ENCODE assay signal across 1 fruit fly cellular context in the genomic region with DNA sequence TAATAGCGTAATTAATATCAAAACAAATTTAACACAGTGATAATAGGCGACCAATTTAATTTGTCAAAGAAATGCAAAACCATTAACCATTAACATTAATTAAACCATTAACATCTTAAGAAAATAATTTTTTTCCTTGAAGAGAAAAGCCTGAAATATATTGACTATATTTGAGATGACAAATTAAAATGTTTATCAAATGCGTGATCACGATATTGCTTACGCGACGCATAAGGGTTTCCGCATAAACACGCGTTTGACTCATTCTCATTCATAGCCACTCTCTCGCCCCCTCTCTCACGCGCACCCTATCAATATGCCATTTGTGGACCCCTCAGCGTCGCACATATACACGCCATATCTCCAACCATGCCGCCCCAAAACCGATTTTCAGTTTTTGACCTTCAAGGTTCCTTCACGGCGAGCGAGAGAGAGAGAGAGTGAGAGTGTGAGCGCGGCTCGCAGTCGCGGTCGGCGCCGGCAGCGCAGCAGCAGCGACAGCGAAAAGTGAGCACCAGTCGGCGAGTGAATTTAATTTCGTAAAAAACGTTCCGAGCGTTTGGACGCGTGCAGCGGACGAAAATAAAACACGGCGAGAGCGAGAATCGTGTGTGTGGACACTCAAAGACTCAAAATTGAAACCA.
TF ChIP-seq lines count a peak whose summit lies in the region.

A gene (plus strand): TSS at position 317 of the 644 bp plus-strand sequence.

TF ChIP-seq in whole organism, embryonic, 481 proteins besides CTCF, POLR2A, EP300 and RAD21 (continued from another document and continues in another):
- peak; percentile 82 for TF ChIP-seq pnt (GFP tag; optimal IDR thresholded peaks at IDR 0.05; lab: Kevin White, UChicago)
- TF ChIP-seq CG17912 (GFP tag; optimal IDR thresholded peaks at IDR 0.05; lab: Kevin White, UChicago) = peak; percentile 75
- peak; percentile 92 for TF ChIP-seq sd (tag; optimal IDR thresholded peaks at IDR 0.05; lab: Kevin White, UChicago)
- peak; percentile 94 for TF ChIP-seq so (GFP tag; IDR thresholded peaks at IDR 0.05; lab: Robert Waterston, UW)
- peak; percentile 95 for TF ChIP-seq twi (tag; optimal IDR thresholded peaks at IDR 0.05; lab: Kevin White, UChicago)
- TF ChIP-seq gt (GFP tag; IDR thresholded peaks at IDR 0.05; lab: Robert Waterston, UW) = peak; percentile 82
- peak in 1 of 2 experiments; percentile 99 for TF ChIP-seq Eip74EF (GFP tag; optimal IDR thresholded peaks at IDR 0.05; lab: Kevin White, UChicago)
- peak; percentile 92 for TF ChIP-seq Xbp1 (GFP tag; optimal IDR thresholded peaks at IDR 0.05; lab: Kevin White, UChicago)
- peak; percentile 84 for TF ChIP-seq ranshi (GFP tag; IDR thresholded peaks at IDR 0.05; lab: Robert Waterston, UW)
- TF ChIP-seq E2f2 (GFP tag; IDR thresholded peaks at IDR 0.05; lab: Robert Waterston, UW) = peak; percentile 77
- TF ChIP-seq CG14860 (GFP tag; IDR thresholded peaks at IDR 0.05; lab: Robert Waterston, UW; ENCODE audit: partially characterized antibody) = no peak
- TF ChIP-seq CG9932 (GFP tag; IDR thresholded peaks at IDR 0.05; lab: Robert Waterston, UW) = peak; percentile 85
- peak; percentile 92 for TF ChIP-seq mam (GFP tag; optimal IDR thresholded peaks at IDR 0.05; lab: Kevin White, UChicago)
- no peak for TF ChIP-seq knrl (GFP tag; IDR thresholded peaks at IDR 0.05; lab: Robert Waterston, UW; ENCODE audit: partially characterized antibody)
- TF ChIP-seq CG18764 (GFP tag; optimal IDR thresholded peaks at IDR 0.05; lab: Kevin White, UChicago) = peak; percentile 82
- peak; percentile 98 for TF ChIP-seq dmrt99B (tag; optimal IDR thresholded peaks at IDR 0.05; lab: Kevin White, UChicago)
- TF ChIP-seq Hr39 (optimal IDR thresholded peaks at IDR 0.05; lab: Kevin White, UChicago) = no peak
- no peak for TF ChIP-seq D (optimal IDR thresholded peaks at IDR 0.05; lab: Kevin White, UChicago)
- TF ChIP-seq D (GFP tag; optimal IDR thresholded peaks at IDR 0.05; lab: Kevin White, UChicago) = peak; percentile 95
- TF ChIP-seq chn (GFP tag; optimal IDR thresholded peaks at IDR 0.05; lab: Kevin White, UChicago) = peak; percentile 90
- TF ChIP-seq dimm (GFP tag; IDR thresholded peaks at IDR 0.05; lab: Robert Waterston, UW) = peak; percentile 80
- TF ChIP-seq unc-4 (GFP tag; IDR thresholded peaks at IDR 0.05; lab: Robert Waterston, UW; ENCODE audit: partially characterized antibody) = peak; percentile 53
- peak; percentile 96 for TF ChIP-seq CG13624 (GFP tag; optimal IDR thresholded peaks at IDR 0.05; lab: Kevin White, UChicago)
- TF ChIP-seq pan (optimal IDR thresholded peaks at IDR 0.05; lab: Kevin White, UChicago) = no peak
- peak in 1 of 2 experiments; percentile 92 for TF ChIP-seq pan (GFP tag; optimal IDR thresholded peaks at IDR 0.05 in 1 of 2, IDR thresholded peaks at IDR 0.05 in 1 of 2)
- TF ChIP-seq Mad (GFP tag; optimal IDR thresholded peaks at IDR 0.05; lab: Kevin White, UChicago) = peak; percentile 92
- TF ChIP-seq CG11696 (GFP tag; IDR thresholded peaks at IDR 0.05; lab: Robert Waterston, UW) = peak; percentile 69
- TF ChIP-seq nmo (GFP tag; optimal IDR thresholded peaks at IDR 0.05; lab: Kevin White, UChicago) = peak; percentile 99
- TF ChIP-seq CG12769 (tag; optimal IDR thresholded peaks at IDR 0.05; lab: Kevin White, UChicago) = peak; percentile 94
- TF ChIP-seq Rx (GFP tag; IDR thresholded peaks at IDR 0.05; lab: Robert Waterston, UW) = peak; percentile 76
- peak; percentile 98 for TF ChIP-seq B-H2 (GFP tag; optimal IDR thresholded peaks at IDR 0.05; lab: Kevin White, UChicago)
- TF ChIP-seq CG5953 (GFP tag; IDR thresholded peaks at IDR 0.05; lab: Robert Waterston, UW) = peak; percentile 88
- TF ChIP-seq tll (GFP tag; optimal IDR thresholded peaks at IDR 0.05; lab: Kevin White, UChicago) = peak in 1 of 2 experiments; percentile 52
- peak; percentile 88 for TF ChIP-seq CG2875 (GFP tag; optimal IDR thresholded peaks at IDR 0.05; lab: Kevin White, UChicago)
- TF ChIP-seq phol (tag; optimal IDR thresholded peaks at IDR 0.05; lab: Kevin White, UChicago) = peak; percentile 97
- TF ChIP-seq CG12104 (GFP tag; optimal IDR thresholded peaks at IDR 0.05; lab: Kevin White, UChicago) = peak; percentile 96
- peak; percentile 96 for TF ChIP-seq CG17361 (GFP tag; IDR thresholded peaks at IDR 0.05; lab: Robert Waterston, UW)
- peak; percentile 60 for TF ChIP-seq CG4617 (GFP tag; optimal IDR thresholded peaks at IDR 0.05; lab: Kevin White, UChicago; ENCODE audit: borderline replicate concordance)
- TF ChIP-seq Camta (GFP tag; optimal IDR thresholded peaks at IDR 0.05; lab: Kevin White, UChicago) = peak; percentile 95
- TF ChIP-seq Atf-2 (GFP tag; optimal IDR thresholded peaks at IDR 0.05; lab: Kevin White, UChicago) = peak; percentile 91
- TF ChIP-seq wor (GFP tag; IDR thresholded peaks at IDR 0.05; lab: Robert Waterston, UW) = peak; percentile 85
- peak; percentile 73 for TF ChIP-seq CG7987 (GFP tag; optimal IDR thresholded peaks at IDR 0.05; lab: Kevin White, UChicago)
- peak; percentile 90 for TF ChIP-seq Awh (GFP tag; IDR thresholded peaks at IDR 0.05; lab: Robert Waterston, UW)
- TF ChIP-seq hth (optimal IDR thresholded peaks at IDR 0.05; lab: Kevin White, UChicago) = no peak
- TF ChIP-seq Hmr (GFP tag; optimal IDR thresholded peaks at IDR 0.05; lab: Kevin White, UChicago) = peak; percentile 99
- peak; percentile 61; the same call in 1 of the 2 replicates for TF ChIP-seq CG10321 (GFP tag; IDR thresholded peaks at IDR 0.05; lab: Robert Waterston, UW)
- TF ChIP-seq dati (GFP tag; IDR thresholded peaks at IDR 0.05; lab: Robert Waterston, UW) = peak; percentile 73
- TF ChIP-seq CG17186 (GFP tag; optimal IDR thresholded peaks at IDR 0.05; lab: Kevin White, UChicago) = peak; percentile 75
- peak; percentile 81 for TF ChIP-seq CG8944 (GFP tag; optimal IDR thresholded peaks at IDR 0.05; lab: Kevin White, UChicago)
- TF ChIP-seq CG12659 (GFP tag; optimal IDR thresholded peaks at IDR 0.05; lab: Kevin White, UChicago) = peak; percentile 98
- TF ChIP-seq CG8281 (tag; optimal IDR thresholded peaks at IDR 0.05; lab: Kevin White, UChicago) = peak; percentile 89
- peak; percentile 83 for TF ChIP-seq Hr3 (GFP tag; optimal IDR thresholded peaks at IDR 0.05; lab: Kevin White, UChicago)
- TF ChIP-seq CHES-1-like (GFP tag; optimal IDR thresholded peaks at IDR 0.05; lab: Kevin White, UChicago) = peak; percentile 95
- peak; percentile 99 for TF ChIP-seq CG10147 (GFP tag; optimal IDR thresholded peaks at IDR 0.05; lab: Kevin White, UChicago)
- peak; percentile 88 for TF ChIP-seq shn (GFP tag; optimal IDR thresholded peaks at IDR 0.05; lab: Kevin White, UChicago)
- TF ChIP-seq CG18262 (tag; optimal IDR thresholded peaks at IDR 0.05; lab: Kevin White, UChicago) = peak; percentile 98
- peak; percentile 95 for TF ChIP-seq CG6813 (GFP tag; optimal IDR thresholded peaks at IDR 0.05; lab: Kevin White, UChicago)
- TF ChIP-seq Gsc (GFP tag; IDR thresholded peaks at IDR 0.05; lab: Robert Waterston, UW) = peak; percentile 24; the same call in 1 of the 2 replicates
- peak; percentile 92 for TF ChIP-seq kah (GFP tag; optimal IDR thresholded peaks at IDR 0.05; lab: Kevin White, UChicago)
- no peak for TF ChIP-seq Doc3 (GFP tag; IDR thresholded peaks at IDR 0.05; lab: Robert Waterston, UW; ENCODE audit: partially characterized antibody)
- TF ChIP-seq Max (GFP tag; optimal IDR thresholded peaks at IDR 0.05; lab: Kevin White, UChicago) = peak; percentile 95
- TF ChIP-seq sisA (GFP tag; IDR thresholded peaks at IDR 0.05; lab: Robert Waterston, UW) = peak; percentile 81
- TF ChIP-seq gsb (GFP tag; IDR thresholded peaks at IDR 0.05; lab: Robert Waterston, UW) = peak; percentile 88
- peak; percentile 90 for TF ChIP-seq Dad (GFP tag; optimal IDR thresholded peaks at IDR 0.05; lab: Kevin White, UChicago)
- TF ChIP-seq her (GFP tag; optimal IDR thresholded peaks at IDR 0.05; lab: Kevin White, UChicago) = peak; percentile 89
- TF ChIP-seq pros (GFP tag; optimal IDR thresholded peaks at IDR 0.05; lab: Kevin White, UChicago) = peak; percentile 89
- peak; percentile 70 for TF ChIP-seq ssp (GFP tag; IDR thresholded peaks at IDR 0.05; lab: Robert Waterston, UW)
- TF ChIP-seq H2.0 (GFP tag; IDR thresholded peaks at IDR 0.05; lab: Robert Waterston, UW) = peak; percentile 85
- TF ChIP-seq CG8478 (optimal IDR thresholded peaks at IDR 0.05; lab: Kevin White, UChicago) = no peak
- TF ChIP-seq Atf6 (GFP tag; IDR thresholded peaks at IDR 0.05; lab: Robert Waterston, UW) = peak; percentile 95
- peak; percentile 96 for TF ChIP-seq CG6683 (GFP tag; optimal IDR thresholded peaks at IDR 0.05; lab: Kevin White, UChicago)
- TF ChIP-seq Sox100B (GFP tag; optimal IDR thresholded peaks at IDR 0.05; lab: Kevin White, UChicago) = peak; percentile 99
- TF ChIP-seq CG11398 (GFP tag; optimal IDR thresholded peaks at IDR 0.05; lab: Kevin White, UChicago) = peak; percentile 86
- peak; percentile 62 for TF ChIP-seq Sry-δ (GFP tag; optimal IDR thresholded peaks at IDR 0.05; lab: Kevin White, UChicago)
- peak; percentile 93 for TF ChIP-seq stc (GFP tag; IDR thresholded peaks at IDR 0.05; lab: Robert Waterston, UW)
- TF ChIP-seq CG32532 (GFP tag; IDR thresholded peaks at IDR 0.05; lab: Robert Waterston, UW) = peak; percentile 92
- peak in 1 of 3 experiments; percentile 88 for TF ChIP-seq Stat92E (GFP tag; optimal IDR thresholded peaks at IDR 0.05; lab: Kevin White, UChicago)
- peak; percentile 65 for TF ChIP-seq pfk (GFP tag; optimal IDR thresholded peaks at IDR 0.05; lab: Kevin White, UChicago)
- peak; percentile 91 for TF ChIP-seq Ada2b (GFP tag; IDR thresholded peaks at IDR 0.05; lab: Robert Waterston, UW)
- peak; percentile 76 for TF ChIP-seq HmgD (GFP tag; optimal IDR thresholded peaks at IDR 0.05; lab: Kevin White, UChicago)
- peak; percentile 84 for TF ChIP-seq chm (GFP tag; IDR thresholded peaks at IDR 0.05; lab: Robert Waterston, UW)
- no peak for TF ChIP-seq Lpt (GFP tag; optimal IDR thresholded peaks at IDR 0.05; lab: Kevin White, UChicago)
- no peak for TF ChIP-seq Scr (GFP tag; IDR thresholded peaks at IDR 0.05; lab: Robert Waterston, UW; ENCODE audit: partially characterized antibody)
- peak; percentile 89 for TF ChIP-seq CG33213 (GFP tag; optimal IDR thresholded peaks at IDR 0.05; lab: Kevin White, UChicago)
- TF ChIP-seq CG18476 (GFP tag; optimal IDR thresholded peaks at IDR 0.05; lab: Kevin White, UChicago) = peak; percentile 94
- TF ChIP-seq Ets65A (GFP tag; lab: Kevin White, UChicago) = peak; percentile 98
- peak; percentile 44; the same call in 1 of the 3 replicates for TF ChIP-seq Opbp (GFP tag; IDR thresholded peaks at IDR 0.05; lab: Robert Waterston, UW; ENCODE audit: partially characterized antibody)
- TF ChIP-seq CG31441 (GFP tag; IDR thresholded peaks at IDR 0.05; lab: Robert Waterston, UW) = peak; percentile 93
- no peak; the same call in 1 of the 2 replicates for TF ChIP-seq tna (GFP tag; IDR thresholded peaks at IDR 0.05; lab: Robert Waterston, UW; ENCODE audit: partially characterized antibody)
- TF ChIP-seq aop (GFP tag; IDR thresholded peaks at IDR 0.05; lab: Robert Waterston, UW) = peak; percentile 77
- peak; percentile 93 for TF ChIP-seq row (GFP tag; IDR thresholded peaks at IDR 0.05; lab: Robert Waterston, UW)
- peak; percentile 84 for TF ChIP-seq Deaf1 (tag; optimal IDR thresholded peaks at IDR 0.05; lab: Kevin White, UChicago)
- TF ChIP-seq jigr1 (GFP tag; IDR thresholded peaks at IDR 0.05; lab: Robert Waterston, UW) = peak; percentile 67; the same call in 2 of the 3 replicates
- peak; percentile 97 for TF ChIP-seq CG9817 (tag; optimal IDR thresholded peaks at IDR 0.05; lab: Kevin White, UChicago)
- peak; percentile 89 for TF ChIP-seq ewg (GFP tag; optimal IDR thresholded peaks at IDR 0.05; lab: Kevin White, UChicago)
- peak; percentile 100 for TF ChIP-seq CG34376 (GFP tag; optimal IDR thresholded peaks at IDR 0.05; lab: Kevin White, UChicago)
- peak; percentile 99 for TF ChIP-seq CG4328 (GFP tag; optimal IDR thresholded peaks at IDR 0.05; lab: Kevin White, UChicago)
- peak; percentile 95 for TF ChIP-seq bab2 (GFP tag; optimal IDR thresholded peaks at IDR 0.05; lab: Kevin White, UChicago)
- TF ChIP-seq CG6765 (GFP tag; optimal IDR thresholded peaks at IDR 0.05; lab: Kevin White, UChicago) = peak; percentile 98
- TF ChIP-seq salm (tag; optimal IDR thresholded peaks at IDR 0.05; lab: Kevin White, UChicago) = peak; percentile 96
- TF ChIP-seq Six4 (GFP tag; optimal IDR thresholded peaks at IDR 0.05; lab: Kevin White, UChicago) = peak; percentile 87
- TF ChIP-seq CG15073 (GFP tag; optimal IDR thresholded peaks at IDR 0.05; lab: Kevin White, UChicago) = peak; percentile 50
- TF ChIP-seq esg (GFP tag; conservative IDR thresholded peaks at IDR 0.05; lab: Robert Waterston, UW) = peak; percentile 89
- TF ChIP-seq ERR (GFP tag; optimal IDR thresholded peaks at IDR 0.05; lab: Kevin White, UChicago) = peak; percentile 99
- peak; percentile 97 for TF ChIP-seq scrt (GFP tag; optimal IDR thresholded peaks at IDR 0.05; lab: Kevin White, UChicago)
- peak; percentile 46 for TF ChIP-seq CG10959 (GFP tag; IDR thresholded peaks at IDR 0.05; lab: Robert Waterston, UW)
- peak; percentile 82 for TF ChIP-seq CG1603 (tag; optimal IDR thresholded peaks at IDR 0.05; lab: Kevin White, UChicago)
- TF ChIP-seq CG15479 (GFP tag; optimal IDR thresholded peaks at IDR 0.05; lab: Kevin White, UChicago) = no peak
- TF ChIP-seq Abd-B (GFP tag; optimal IDR thresholded peaks at IDR 0.05; lab: Kevin White, UChicago) = peak; percentile 85
- TF ChIP-seq ab (GFP tag; optimal IDR thresholded peaks at IDR 0.05; lab: Kevin White, UChicago) = peak; percentile 55
- TF ChIP-seq CG18599 (GFP tag; optimal IDR thresholded peaks at IDR 0.05; lab: Kevin White, UChicago) = peak; percentile 98
- TF ChIP-seq CG15601 (tag; optimal IDR thresholded peaks at IDR 0.05; lab: Kevin White, UChicago) = peak; percentile 96
- TF ChIP-seq CG3838 (GFP tag; optimal IDR thresholded peaks at IDR 0.05; lab: Kevin White, UChicago) = peak; percentile 90
- TF ChIP-seq danr (GFP tag; IDR thresholded peaks at IDR 0.05; lab: Robert Waterston, UW) = peak; percentile 84
- peak; percentile 97 for TF ChIP-seq nerfin-1 (tag; optimal IDR thresholded peaks at IDR 0.05; lab: Kevin White, UChicago)
- peak; percentile 80 for TF ChIP-seq croc (GFP tag; conservative IDR thresholded peaks at IDR 0.05; lab: Robert Waterston, UW)
- TF ChIP-seq gce (GFP tag; IDR thresholded peaks at IDR 0.05; lab: Robert Waterston, UW) = peak; percentile 86
- TF ChIP-seq Chrac-16 (GFP tag; optimal IDR thresholded peaks at IDR 0.05; lab: Kevin White, UChicago) = peak; percentile 79
- TF ChIP-seq Taf1 (GFP tag; IDR thresholded peaks at IDR 0.05; lab: Robert Waterston, UW) = peak; percentile 92
- no peak for TF ChIP-seq usp (GFP tag; optimal IDR thresholded peaks at IDR 0.05; lab: Kevin White, UChicago)
- TF ChIP-seq CG12942 (GFP tag; optimal IDR thresholded peaks at IDR 0.05; lab: Kevin White, UChicago) = peak; percentile 87
- TF ChIP-seq CG17359 (tag; optimal IDR thresholded peaks at IDR 0.05; lab: Kevin White, UChicago) = peak; percentile 96
